Fruit fly (Drosophila melanogaster) whole organism, pupa: Measurements from ENCODE around the gene Ndc1.

Experiments
- CG12605 ChIP-seq: fragments of 200-800 bp; sonication (Bioruptor generic); IDR thresholded peaks from 2 replicates; pipeline ENCODE4 v1.3.6; 2022; ENCODE audit warnings: missing biosample characterization, missing genetic modification characterization
- CG13204 ChIP-seq: fragments of 200-800 bp; sonication (Bioruptor generic); optimal IDR thresholded peaks from 2 replicates; lab custom pipeline; 2018; ENCODE audit warnings: missing biosample characterization, mild to moderate bottlenecking, missing genetic modification characterization, moderate library complexity
- CG15710 ChIP-seq: fragments of 200-800 bp; sonication (Bioruptor generic); optimal IDR thresholded peaks from 2 replicates; lab custom pipeline; 2018; ENCODE audit warnings: missing biosample characterization, mild to moderate bottlenecking, missing genetic modification characterization, moderate library complexity
- CG17806 ChIP-seq: fragments of 200-800 bp; sonication (Bioruptor generic); optimal IDR thresholded peaks from 2 replicates; lab custom pipeline; 2018; ENCODE audit warnings: missing biosample characterization, mild to moderate bottlenecking, missing genetic modification characterization, moderate library complexity
- CG8159 ChIP-seq: fragments of 200-800 bp; sonication (Bioruptor generic); optimal IDR thresholded peaks from 3 replicates; lab custom pipeline; 2018; ENCODE audit warnings: missing biosample characterization, mild to moderate bottlenecking, missing genetic modification characterization, moderate library complexity
- CG8301 ChIP-seq: fragments of 200-800 bp; sonication (Bioruptor generic); optimal IDR thresholded peaks from 2 replicates; lab custom pipeline; 2018; ENCODE audit warnings: missing biosample characterization, mild to moderate bottlenecking, missing genetic modification characterization
- CG9948 ChIP-seq: fragments of 200-800 bp; sonication (Bioruptor generic); optimal IDR thresholded peaks from 2 replicates; lab custom pipeline; 2018; ENCODE audit warnings: missing biosample characterization, mild to moderate bottlenecking, missing genetic modification characterization, moderate library complexity
- Ets98B ChIP-seq: fragments of 200-800 bp; sonication (Bioruptor generic); IDR thresholded peaks from 2 replicates; pipeline ENCODE4 v1.3.6; 2022; ENCODE audit warnings: missing biosample characterization, missing genetic modification characterization
- Pif1A ChIP-seq: fragments of 200-800 bp; sonication (Bioruptor generic); optimal IDR thresholded peaks from 3 replicates; lab custom pipeline; 2016; ENCODE audit warnings: missing biosample characterization, missing genetic modification characterization
- Snoo ChIP-seq: fragments of 200-800 bp; sonication (Bioruptor generic); optimal IDR thresholded peaks from 3 replicates; lab custom pipeline; 2017; ENCODE audit warnings: missing biosample characterization, mild to moderate bottlenecking, missing genetic modification characterization, inconsistent platforms
- fd96Ca ChIP-seq: fragments of 200-800 bp; sonication (Bioruptor generic); IDR thresholded peaks from 3 replicates; pipeline ENCODE4 v1.3.6; 2022; ENCODE audit warnings: missing biosample characterization, missing genetic modification characterization

DNA sequence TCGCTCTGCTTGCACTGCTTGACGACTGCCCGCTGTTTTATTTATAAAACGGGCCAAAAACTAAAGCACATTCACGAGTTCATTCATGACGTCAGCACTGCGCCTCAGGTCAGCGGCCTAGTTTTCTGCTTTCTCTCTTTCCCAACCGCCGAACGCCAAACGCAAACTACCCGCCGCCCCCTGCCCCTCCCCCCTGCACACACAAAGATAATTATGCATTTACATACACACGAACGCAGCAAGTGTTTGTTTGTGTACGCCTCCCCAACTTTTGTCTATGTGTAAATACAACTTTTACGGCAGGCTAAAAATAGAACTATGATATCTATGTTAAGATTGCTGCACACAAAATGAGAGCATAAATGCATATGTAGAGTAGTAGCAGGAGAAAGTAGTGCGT lies 47.0 kb downstream of the Ndc1 start:
- TF ChIP-seq CG12605 (GFP tag; lab: Robert Waterston, UW) (no peak), Snoo (no peak), CG9948 (tag; lab: Kevin White, UChicago) (no peak), fd96Ca (no peak), CG8159 (tag; lab: Kevin White, UChicago) (no peak), CG13204 (GFP tag; lab: Kevin White, UChicago) (no peak), CG15710 (tag; lab: Kevin White, UChicago) (no peak), Ets98B (GFP tag; lab: Robert Waterston, UW) (no peak), CG17806 (tag; lab: Kevin White, UChicago) (no peak), CG8301 (tag; lab: Kevin White, UChicago) (no peak), Pif1A (GFP tag; lab: Kevin White, UChicago) (no peak)
